Fruit fly (Drosophila melanogaster): Measurements from ENCODE around the gene Pcmt.

DNA sequence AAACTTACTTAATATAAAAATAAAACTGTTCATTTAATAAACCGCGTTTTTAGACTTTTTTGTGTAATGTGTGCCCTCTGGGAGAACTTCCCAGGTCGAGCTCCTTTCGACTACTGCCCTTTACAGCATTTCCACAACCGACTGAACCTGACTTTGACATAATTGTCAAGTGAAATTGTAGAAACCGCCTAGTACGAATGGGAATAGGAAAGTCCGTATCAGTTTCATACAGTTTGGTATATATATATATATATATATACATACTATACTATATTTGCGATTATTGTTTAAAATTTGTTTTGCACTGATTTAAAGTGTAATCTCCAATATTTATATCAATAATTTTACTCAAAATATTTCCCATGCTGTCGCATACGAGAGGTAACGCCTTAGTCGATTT, 3.0 kb downstream of the Pcmt start, which contains the start of gene mia:
- TF ChIP-seq insv (optimal IDR thresholded peaks at IDR 0.05) (no peak), ttk (optimal IDR thresholded peaks at IDR 0.05) (no peak)
